Worm (Caenorhabditis elegans) whole organism, L4 larva: ENCODE measurements around the gene vps-35.

Experiments used
- R02D3.7 ChIP-seq: fragments of 150-350 bp; sonication (generic microtip); optimal IDR thresholded peaks from 3 replicates; lab custom pipeline; 2014; ENCODE audit warnings: missing biosample characterization, missing genetic modification characterization
- fkh-10 ChIP-seq: fragments of 150-350 bp; optimal IDR thresholded peaks from 2 replicates; lab custom pipeline; 2014; ENCODE audit warnings: missing biosample characterization, missing genetic modification reagents, missing genetic modification characterization
- gei-8 ChIP-seq: fragments of 200-800 bp; sonication (Bioruptor generic); optimal IDR thresholded peaks from 2 replicates; lab custom pipeline; 2018; ENCODE audit warnings: mild to moderate bottlenecking, missing genetic modification characterization, missing compliant biosample characterization
- lsy-2 ChIP-seq, 2 experiments: fragments of 150-350 bp in 1 of 2; sonication (generic microtip) in 1 of 2; optimal IDR thresholded peaks; 2 replicates each; lab custom pipeline; 2014 to 2017; ENCODE audit warnings: missing biosample characterization in 2 of 2, missing genetic modification characterization in 2 of 2
- sdz-12 ChIP-seq: fragments of 200-800 bp; sonication (Bioruptor generic); optimal IDR thresholded peaks from 2 replicates; lab custom pipeline; 2018; ENCODE audit warnings: mild to moderate bottlenecking, missing genetic modification characterization, missing compliant biosample characterization
- spr-1 ChIP-seq: sonication (generic microtip); optimal IDR thresholded peaks from 2 replicates; lab custom pipeline; 2016; ENCODE audit warnings: mild to moderate bottlenecking, missing genetic modification characterization, missing compliant biosample characterization
- unc-62 ChIP-seq, 3 experiments: fragments of 150-350 bp in 1 of 3; sonication (generic microtip); optimal IDR thresholded peaks in 2 of 3; peaks in 1 of 3; 1 replicate in 1 of 3; 2 replicates in 2 of 3; lab custom pipeline; 2014 to 2017; ENCODE audit warnings: missing biosample characterization in 3 of 3, missing genetic modification characterization in 3 of 3, missing genetic modification reagents in 3 of 3, missing genotype in 1 of 3
- vab-7 ChIP-seq: fragments of 200-800 bp; sonication (Bioruptor generic); IDR thresholded peaks from 2 replicates; pipeline ENCODE4 v1.3.6; 2022; ENCODE audit warnings: missing genetic modification reagents, missing genetic modification characterization, missing compliant biosample characterization
- ztf-11 ChIP-seq: fragments of 150-350 bp; optimal IDR thresholded peaks from 2 replicates; lab custom pipeline; 2014; ENCODE audit warnings: missing biosample characterization, missing genetic modification characterization

- TF ChIP-seq ztf-11 (tag; lab: Kevin White, UChicago) (no peak), lsy-2 (tag; optimal IDR thresholded peaks at IDR 0.05; lab: Kevin White, UChicago) (no peak), gei-8 (no peak), spr-1 (tag; lab: Kevin White, UChicago) (no peak), vab-7 (GFP tag; lab: Robert Waterston, UW) (no peak), fkh-10 (GFP tag; lab: Kevin White, UChicago) (no peak), unc-62 (GFP tag; optimal IDR thresholded peaks at IDR 0.05 in 1 of 2; lab: Kevin White, UChicago) (no peak), unc-62 (tag; optimal IDR thresholded peaks at IDR 0.05; lab: Kevin White, UChicago) (no peak), sdz-12 (GFP tag; lab: Kevin White, UChicago) (no peak), R02D3.7 (no peak)
These were observed 18.0 kb upstream of the vps-35 start for ce11 chrII:5889417-5890139.
